Fruit fly (Drosophila melanogaster): ENCODE results near the gene CG18745.

Gene CG18745

dm6 chr3R:7809662-7810621, 24.0 kb upstream of the CG18745 start, which contains the start of the genes CG2993 and sgll:
TSS of gene CG2993 (minus strand) at chr3R:7810014.
TSS of gene sgll (plus strand) at chr3R:7810532.
- TF ChIP-seq psq (GFP tag; optimal IDR thresholded peaks at IDR 0.05) (peak; percentile 86), HLH106 (tag; optimal IDR thresholded peaks at IDR 0.05) (peak; percentile 86), fru (GFP tag; optimal IDR thresholded peaks at IDR 0.05) (peak; percentile 90), N (GFP tag; optimal IDR thresholded peaks at IDR 0.05) (no peak), Dif (GFP tag; optimal IDR thresholded peaks at IDR 0.05; ENCODE audit: partially characterized antibody) (no peak), h (GFP tag; optimal IDR thresholded peaks at IDR 0.05) (peak; percentile 91), woc (GFP tag; optimal IDR thresholded peaks at IDR 0.05) (peak; percentile 6), Hr83 (GFP tag; optimal IDR thresholded peaks at IDR 0.05; ENCODE audit: poor library complexity, severe bottlenecking) (peak; percentile 97), foxo (GFP tag; optimal IDR thresholded peaks at IDR 0.05) (peak in 1 of 2 experiments; percentile 96), tai (GFP tag; optimal IDR thresholded peaks at IDR 0.05) (peak; percentile 96), dmrt93B (GFP tag; optimal IDR thresholded peaks at IDR 0.05) (peak; percentile 79), Hr78 (GFP tag; optimal IDR thresholded peaks at IDR 0.05) (no peak), CrebA (GFP tag; optimal IDR thresholded peaks at IDR 0.05; ENCODE audit: borderline replicate concordance) (peak; percentile 17), usp (GFP tag; optimal IDR thresholded peaks at IDR 0.05) (no peak), OdsH (GFP tag; optimal IDR thresholded peaks at IDR 0.05) (peak; percentile 94), Jra (GFP tag; optimal IDR thresholded peaks at IDR 0.05) (peak; percentile 82), jim (GFP tag; optimal IDR thresholded peaks at IDR 0.05) (peak; percentile 80), Rel (GFP tag; optimal IDR thresholded peaks at IDR 0.05) (no peak), Rel (tag; optimal IDR thresholded peaks at IDR 0.05) (no peak), Abd-B (GFP tag; optimal IDR thresholded peaks at IDR 0.05) (no peak), rgr (GFP tag; optimal IDR thresholded peaks at IDR 0.05) (peak; percentile 94), br (GFP tag; optimal IDR thresholded peaks at IDR 0.05) (peak; percentile 89), GATAd (GFP tag; optimal IDR thresholded peaks at IDR 0.05) (peak; percentile 73), Myc (optimal IDR thresholded peaks at IDR 0.05) (peak; percentile 95), Dfd (GFP tag; optimal IDR thresholded peaks at IDR 0.05) (no peak), CG9705 (GFP tag; optimal IDR thresholded peaks at IDR 0.05) (peak; percentile 79), sage (GFP tag; optimal IDR thresholded peaks at IDR 0.05) (peak; percentile 1), Hnf4 (GFP tag; optimal IDR thresholded peaks at IDR 0.05) (peak; percentile 95), Vsx2 (GFP tag; optimal IDR thresholded peaks at IDR 0.05; ENCODE audit: partially characterized antibody) (no peak), dl (GFP tag; optimal IDR thresholded peaks at IDR 0.05; ENCODE audit: insufficient read depth in 1 of 2, partially characterized antibody in 2 of 2) (no peak), Sp1 (GFP tag; optimal IDR thresholded peaks at IDR 0.05) (peak; percentile 25), pan (optimal IDR thresholded peaks at IDR 0.05) (no peak), Mio (GFP tag; optimal IDR thresholded peaks at IDR 0.05) (peak; percentile 73), dsf (GFP tag; optimal IDR thresholded peaks at IDR 0.05; ENCODE audit: borderline replicate concordance) (peak; percentile 57), ey (GFP tag; optimal IDR thresholded peaks at IDR 0.05) (peak; percentile 91), brk (GFP tag; optimal IDR thresholded peaks at IDR 0.05) (peak; percentile 50), sv (GFP tag; optimal IDR thresholded peaks at IDR 0.05) (peak; percentile 80), CG32264 (GFP tag; optimal IDR thresholded peaks at IDR 0.05) (peak; percentile 29), lola (GFP tag; optimal IDR thresholded peaks at IDR 0.05) (no peak)

dm6 chr3R:7804332-7804731, 18.4 kb upstream of the CG18745 start, which contains the start of gene CG18268:
TSS of gene CG18268 (minus strand) at chr3R:7804432.
- no peak for TF ChIP-seq pan (optimal IDR thresholded peaks at IDR 0.05)
- no peak for TF ChIP-seq CrebA (GFP tag; optimal IDR thresholded peaks at IDR 0.05; ENCODE audit: borderline replicate concordance)
- TF ChIP-seq Hr83 (GFP tag; optimal IDR thresholded peaks at IDR 0.05; ENCODE audit: poor library complexity, severe bottlenecking), result no peak
- TF ChIP-seq br (GFP tag; optimal IDR thresholded peaks at IDR 0.05), result no peak
- no peak for TF ChIP-seq Abd-B (GFP tag; optimal IDR thresholded peaks at IDR 0.05)
- TF ChIP-seq CG9705 (GFP tag; optimal IDR thresholded peaks at IDR 0.05), result no peak
- no peak for TF ChIP-seq jim (GFP tag; optimal IDR thresholded peaks at IDR 0.05)
- TF ChIP-seq foxo (GFP tag; optimal IDR thresholded peaks at IDR 0.05), result no peak
- TF ChIP-seq h (GFP tag; optimal IDR thresholded peaks at IDR 0.05), result no peak
- TF ChIP-seq N (GFP tag; optimal IDR thresholded peaks at IDR 0.05), result no peak
- TF ChIP-seq Myc (optimal IDR thresholded peaks at IDR 0.05), result no peak
- no peak for TF ChIP-seq Rel (GFP tag; optimal IDR thresholded peaks at IDR 0.05)
- TF ChIP-seq Rel (tag; optimal IDR thresholded peaks at IDR 0.05), result no peak
- TF ChIP-seq rgr (GFP tag; optimal IDR thresholded peaks at IDR 0.05), result no peak
- TF ChIP-seq usp (GFP tag; optimal IDR thresholded peaks at IDR 0.05), result no peak
- TF ChIP-seq Hnf4 (GFP tag; optimal IDR thresholded peaks at IDR 0.05), result no peak
- TF ChIP-seq woc (GFP tag; optimal IDR thresholded peaks at IDR 0.05), result no peak
- no peak for TF ChIP-seq dsf (GFP tag; optimal IDR thresholded peaks at IDR 0.05; ENCODE audit: borderline replicate concordance)
- no peak for TF ChIP-seq fru (GFP tag; optimal IDR thresholded peaks at IDR 0.05)
- no peak for TF ChIP-seq Sp1 (GFP tag; optimal IDR thresholded peaks at IDR 0.05)
